Fruit fly (Drosophila melanogaster) whole organism, embryonic: Measurements from ENCODE around the gene Cpr11B.
A peak's percentile ranks its signal among the peaks of the same experiment; 100 is the strongest.

Experiments
- B-H1 ChIP-seq: fragments of 200-800 bp; sonication (Bioruptor generic); IDR thresholded peaks from 3 replicates; pipeline ENCODE4 v1.3.6; 2022; ENCODE audit warnings: missing biosample characterization, missing genetic modification characterization
- Blimp-1 ChIP-seq: fragments of 200-800 bp; sonication (Bioruptor generic); optimal IDR thresholded peaks from 3 replicates; lab custom pipeline; 2018; ENCODE audit warnings: missing biosample characterization, missing genetic modification characterization, mild to moderate bottlenecking, moderate library complexity, missing genetic modification reagents
- CG10274 ChIP-seq: fragments of 200-800 bp; sonication (Bioruptor generic); optimal IDR thresholded peaks from 3 replicates; lab custom pipeline; 2017; ENCODE audit warnings: missing biosample characterization, mild to moderate bottlenecking, missing genetic modification characterization
- CG10959 ChIP-seq: fragments of 200-800 bp; sonication (Bioruptor generic); IDR thresholded peaks from 2 replicates; pipeline ENCODE4 v1.3.6; 2022; ENCODE audit warnings: missing biosample characterization, missing genetic modification characterization
- CG10979 ChIP-seq: fragments of 200-800 bp; sonication (Bioruptor generic); optimal IDR thresholded peaks from 2 replicates; lab custom pipeline; 2018; ENCODE audit warnings: missing biosample characterization, mild to moderate bottlenecking, missing genetic modification characterization, moderate library complexity
- CG11560 ChIP-seq: fragments of 200-800 bp; sonication (Bioruptor generic); IDR thresholded peaks from 3 replicates; pipeline ENCODE4 v1.3.6; 2022; ENCODE audit warnings: missing biosample characterization, missing genetic modification characterization
- CG13894 ChIP-seq: fragments of 200-800 bp; sonication (Bioruptor generic); optimal IDR thresholded peaks from 3 replicates; lab custom pipeline; 2018; ENCODE audit warnings: missing biosample characterization, mild to moderate bottlenecking, missing genetic modification characterization, moderate library complexity
- CG1603 ChIP-seq: fragments of 200-800 bp; sonication (Bioruptor generic); optimal IDR thresholded peaks from 2 replicates; lab custom pipeline; 2019; ENCODE audit warnings: missing biosample characterization, mild to moderate bottlenecking, missing genetic modification characterization, moderate library complexity
- CG17186 ChIP-seq: fragments of 200-800 bp; sonication (Bioruptor generic); optimal IDR thresholded peaks from 3 replicates; lab custom pipeline; 2017; ENCODE audit warnings: missing biosample characterization, missing genetic modification reagents, missing genetic modification characterization
- CG18262 ChIP-seq: fragments of 200-800 bp; optimal IDR thresholded peaks from 3 replicates; lab custom pipeline; 2019; ENCODE audit warnings: missing biosample characterization, mild to moderate bottlenecking, missing genetic modification characterization, moderate library complexity
- CG2116 ChIP-seq: fragments of 200-800 bp; sonication (Bioruptor generic); optimal IDR thresholded peaks from 3 replicates; lab custom pipeline; 2018; ENCODE audit warnings: missing biosample characterization, mild to moderate bottlenecking, missing genetic modification characterization
- CG3407 ChIP-seq: fragments of 200-800 bp; sonication (Bioruptor generic); optimal IDR thresholded peaks from 2 replicates; lab custom pipeline; 2018; ENCODE audit warnings: missing biosample characterization, mild to moderate bottlenecking, missing genetic modification characterization
- CG34376 ChIP-seq: fragments of 200-800 bp; sonication (Bioruptor generic); optimal IDR thresholded peaks from 2 replicates; lab custom pipeline; 2018; ENCODE audit warnings: missing biosample characterization, mild to moderate bottlenecking, missing genetic modification characterization
- CG4617 ChIP-seq: fragments of 200-800 bp; sonication (Bioruptor generic); optimal IDR thresholded peaks from 3 replicates; lab custom pipeline; 2016; ENCODE audit warnings: missing biosample characterization, missing genetic modification characterization, borderline replicate concordance
- CG6272 ChIP-seq: fragments of 200-800 bp; sonication (Bioruptor generic); IDR thresholded peaks from 2 replicates; pipeline ENCODE4 v1.3.6; 2022; ENCODE audit warnings: missing biosample characterization, missing genetic modification characterization
- CG8359 ChIP-seq: fragments of 200-800 bp; sonication (Bioruptor generic); optimal IDR thresholded peaks from 2 replicates; lab custom pipeline; 2017; ENCODE audit warnings: missing biosample characterization, mild to moderate bottlenecking, missing genetic modification characterization, borderline replicate concordance
- CG9437 ChIP-seq: fragments of 200-800 bp; sonication (Bioruptor generic); optimal IDR thresholded peaks from 2 replicates; lab custom pipeline; 2018; ENCODE audit warnings: missing biosample characterization, mild to moderate bottlenecking, missing genetic modification characterization
- CG9727 ChIP-seq: fragments of 200-800 bp; sonication (Bioruptor generic); optimal IDR thresholded peaks from 3 replicates; lab custom pipeline; 2017; ENCODE audit warnings: missing biosample characterization, mild to moderate bottlenecking, missing genetic modification characterization
- Dbx ChIP-seq: fragments of 200-800 bp; sonication (Bioruptor generic); IDR thresholded peaks from 3 replicates; pipeline ENCODE4 v1.3.6; 2022; ENCODE audit warnings: missing biosample characterization, missing genetic modification characterization
- Dp ChIP-seq: fragments of 200-800 bp; sonication (Bioruptor generic); optimal IDR thresholded peaks from 2 replicates; lab custom pipeline; 2018; ENCODE audit warnings: missing biosample characterization, mild to moderate bottlenecking, missing genetic modification characterization, moderate library complexity
- E2f2 ChIP-seq: fragments of 200-800 bp; sonication (Bioruptor generic); IDR thresholded peaks from 2 replicates; pipeline ENCODE4 v1.3.6; 2022; ENCODE audit warnings: missing biosample characterization, missing genetic modification characterization
- Elba2 ChIP-seq: fragments of 200-800 bp; sonication (Bioruptor generic); optimal IDR thresholded peaks from 3 replicates; lab custom pipeline; 2016; ENCODE audit warnings: missing biosample characterization, missing genetic modification characterization
- Gsc ChIP-seq: fragments of 200-800 bp; sonication (Bioruptor generic); IDR thresholded peaks from 2 replicates; pipeline ENCODE4 v1.3.6; 2022; ENCODE audit warnings: missing biosample characterization, missing genetic modification characterization
- Hey ChIP-seq: fragments of 200-800 bp; sonication (Bioruptor generic); optimal IDR thresholded peaks from 3 replicates; lab custom pipeline; 2018; ENCODE audit warnings: missing biosample characterization, mild to moderate bottlenecking, missing genetic modification characterization
- Jarid2 ChIP-seq: fragments of 200-800 bp; sonication (Bioruptor generic); optimal IDR thresholded peaks from 3 replicates; lab custom pipeline; 2017; ENCODE audit warnings: mild to moderate bottlenecking, missing biosample characterization, missing genetic modification reagents, missing genetic modification characterization
- Kr ChIP-seq: fragments of 200-800 bp; sonication (Bioruptor generic); optimal IDR thresholded peaks from 2 replicates; lab custom pipeline; 2017; ENCODE audit warnings: missing biosample characterization, mild to moderate bottlenecking, missing genetic modification characterization
- Lpt ChIP-seq: fragments of >200 bp; optimal IDR thresholded peaks from 2 replicates; lab custom pipeline; 2018; ENCODE audit warnings: missing biosample characterization, missing genetic modification characterization
- NK7.1 ChIP-seq: fragments of 200-800 bp; sonication (Bioruptor generic); optimal IDR thresholded peaks from 3 replicates; lab custom pipeline; 2016; ENCODE audit warnings: missing biosample characterization, missing genetic modification characterization
- Six4 ChIP-seq: fragments of 200-800 bp; sonication (Bioruptor generic); optimal IDR thresholded peaks from 2 replicates; lab custom pipeline; 2016; ENCODE audit warnings: missing biosample characterization, missing genetic modification characterization
- Spps ChIP-seq: fragments of 200-800 bp; sonication (Bioruptor generic); optimal IDR thresholded peaks from 2 replicates; lab custom pipeline; 2018; ENCODE audit warnings: missing biosample characterization, mild to moderate bottlenecking, missing genetic modification characterization
- amos ChIP-seq: fragments of 200-800 bp; sonication (Bioruptor generic); IDR thresholded peaks from 2 replicates; pipeline ENCODE4 v1.3.6; 2022; ENCODE audit warnings: missing biosample characterization, missing genetic modification characterization; ENCODE audit not compliant: partially characterized antibody
- ara ChIP-seq: fragments of 200-800 bp; sonication (Bioruptor generic); IDR thresholded peaks from 2 replicates; pipeline ENCODE4 v1.3.6; 2022; ENCODE audit warnings: missing biosample characterization, missing genetic modification characterization
- ato ChIP-seq: fragments of 200-800 bp; sonication (Bioruptor generic); IDR thresholded peaks from 2 replicates; pipeline ENCODE4 v1.3.6; 2022; ENCODE audit warnings: missing biosample characterization, missing genetic modification characterization; ENCODE audit not compliant: partially characterized antibody
- cwo ChIP-seq: fragments of 200-800 bp; sonication (Bioruptor generic); optimal IDR thresholded peaks from 3 replicates; lab custom pipeline; 2017; ENCODE audit warnings: missing biosample characterization, missing genetic modification characterization, mild to moderate bottlenecking, moderate library complexity, missing genetic modification reagents
- da ChIP-seq: fragments of 200-800 bp; sonication (Bioruptor generic); optimal IDR thresholded peaks from 2 replicates; lab custom pipeline; 2016; ENCODE audit warnings: missing biosample characterization, missing genetic modification characterization
- danr ChIP-seq: fragments of 200-800 bp; sonication (Bioruptor generic); IDR thresholded peaks from 2 replicates; pipeline ENCODE4 v1.3.6; 2022; ENCODE audit warnings: missing biosample characterization, missing genetic modification characterization
- fd96Cb ChIP-seq: fragments of 200-800 bp; sonication (Bioruptor generic); optimal IDR thresholded peaks from 2 replicates; lab custom pipeline; 2018; ENCODE audit warnings: missing biosample characterization, mild to moderate bottlenecking, missing genetic modification characterization, moderate library complexity
- nerfin-1 ChIP-seq: fragments of 200-800 bp; sonication (Bioruptor generic); optimal IDR thresholded peaks from 3 replicates; lab custom pipeline; 2019; ENCODE audit warnings: missing biosample characterization, mild to moderate bottlenecking, missing genetic modification characterization, moderate library complexity
- oc ChIP-seq: fragments of 200-800 bp; sonication (Bioruptor generic); optimal IDR thresholded peaks from 2 replicates; lab custom pipeline; 2018; ENCODE audit warnings: missing biosample characterization, mild to moderate bottlenecking, missing genetic modification characterization, moderate library complexity
- odd ChIP-seq: fragments of 200-800 bp; sonication (Bioruptor generic); optimal IDR thresholded peaks from 2 replicates; lab custom pipeline; 2017; ENCODE audit warnings: missing biosample characterization, mild to moderate bottlenecking, missing genetic modification characterization
- onecut ChIP-seq: fragments of 200-800 bp; sonication (Bioruptor generic); IDR thresholded peaks from 2 replicates; pipeline ENCODE4 v1.3.6; 2022; ENCODE audit warnings: missing biosample characterization, missing genetic modification characterization
- pnt ChIP-seq: fragments of 200-800 bp; sonication (Bioruptor generic); optimal IDR thresholded peaks from 3 replicates; lab custom pipeline; 2016; ENCODE audit warnings: missing biosample characterization, missing genetic modification characterization
- ro ChIP-seq: fragments of 200-800 bp; sonication (Bioruptor generic); IDR thresholded peaks from 2 replicates; pipeline ENCODE4 v1.3.6; 2022; ENCODE audit warnings: missing biosample characterization, missing genetic modification characterization
- sob ChIP-seq: fragments of 200-800 bp; sonication (Bioruptor generic); IDR thresholded peaks from 2 replicates; pipeline ENCODE4 v1.3.6; 2022; ENCODE audit warnings: missing biosample characterization, missing genetic modification characterization
- ssp ChIP-seq: fragments of 200-800 bp; sonication (Bioruptor generic); IDR thresholded peaks from 2 replicates; pipeline ENCODE4 v1.3.6; 2022; ENCODE audit warnings: missing biosample characterization, missing genetic modification characterization
- ttk ChIP-seq: fragments of 200-800 bp; sonication (Bioruptor generic); IDR thresholded peaks from 2 replicates; pipeline ENCODE4 v2.1.2; 2022; ENCODE audit warnings: missing biosample characterization, missing genetic modification characterization
- unc-4 ChIP-seq: fragments of 200-800 bp; sonication (Bioruptor generic); IDR thresholded peaks from 2 replicates; pipeline ENCODE4 v1.3.6; 2022; ENCODE audit warnings: missing biosample characterization, missing genetic modification characterization; ENCODE audit not compliant: partially characterized antibody
- vvl ChIP-seq: fragments of 200-800 bp; sonication (Bioruptor generic); IDR thresholded peaks from 2 replicates; pipeline ENCODE4 v1.3.6; 2022; ENCODE audit warnings: missing biosample characterization, missing genetic modification characterization
- wek ChIP-seq: fragments of 200-800 bp; sonication (Bioruptor generic); optimal IDR thresholded peaks from 3 replicates; lab custom pipeline; 2018; ENCODE audit warnings: missing biosample characterization, mild to moderate bottlenecking, missing genetic modification characterization, moderate library complexity

Gene Cpr11B

DNA sequence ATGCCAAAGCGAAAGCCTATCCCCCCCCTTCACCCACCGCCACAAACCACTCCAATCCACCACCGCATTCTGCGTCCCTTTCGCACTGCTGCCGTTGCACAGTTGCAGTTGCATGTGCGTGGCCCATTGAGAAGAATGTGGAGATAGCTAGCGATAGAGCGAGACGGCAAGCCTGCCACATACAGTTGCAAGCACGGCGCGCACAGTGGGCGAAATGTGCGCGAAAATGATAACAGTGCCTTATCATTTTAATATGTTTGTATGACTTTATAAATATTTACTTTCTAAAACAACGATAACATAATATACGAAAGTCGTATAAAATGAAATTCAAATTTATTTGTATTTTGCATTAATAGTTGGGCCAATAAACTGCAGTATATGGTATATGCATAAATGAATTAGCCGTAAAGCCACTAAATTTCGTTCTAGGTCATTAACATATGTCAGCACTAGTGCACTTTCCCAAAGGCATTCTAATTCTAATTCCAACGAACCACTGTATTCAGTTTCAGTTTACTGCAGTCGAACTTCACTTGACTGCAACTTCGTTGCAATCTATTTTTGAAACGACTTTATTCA, 23.0 kb downstream of the Cpr11B start (continued):
- no peak for TF ChIP-seq NK7.1
- TF ChIP-seq B-H1 (GFP tag; lab: Robert Waterston, UW), result peak; percentile 20; the same call in 1 of the 3 replicates
- TF ChIP-seq Jarid2 (GFP tag; lab: Kevin White, UChicago), result peak; percentile 6
- no peak for TF ChIP-seq ato (GFP tag; lab: Robert Waterston, UW)
- TF ChIP-seq Spps (tag; lab: Kevin White, UChicago), result peak; percentile 82
- no peak; the same call in 1 of the 2 replicates for TF ChIP-seq ro (GFP tag; lab: Robert Waterston, UW)
- peak; percentile 66 for TF ChIP-seq vvl (GFP tag; lab: Robert Waterston, UW)
- TF ChIP-seq wek (GFP tag; lab: Kevin White, UChicago), result no peak
- TF ChIP-seq ttk (GFP tag; lab: Robert Waterston, UW), result no peak
- TF ChIP-seq CG18262, result peak; percentile 92
- TF ChIP-seq CG4617 (GFP tag; lab: Kevin White, UChicago), result peak; percentile 14
- peak; percentile 26; the same call in 1 of the 2 replicates for TF ChIP-seq Gsc (GFP tag; lab: Robert Waterston, UW)
- TF ChIP-seq ssp (GFP tag; lab: Robert Waterston, UW), result 0 out of 2 replicates have a peak, but pooled peaks have one; percentile 19
- TF ChIP-seq unc-4 (GFP tag; lab: Robert Waterston, UW), result no peak
- TF ChIP-seq da, result no peak
- peak; percentile 67 for TF ChIP-seq nerfin-1 (tag; lab: Kevin White, UChicago)
- TF ChIP-seq CG10274 (GFP tag; lab: Kevin White, UChicago), result peak; percentile 18
- no peak for TF ChIP-seq Hey (tag; lab: Kevin White, UChicago)
- no peak for TF ChIP-seq cwo (GFP tag; lab: Kevin White, UChicago)
- 0 out of 2 replicates have a peak, but pooled peaks have one; percentile 35 for TF ChIP-seq danr
- peak; percentile 77 for TF ChIP-seq CG1603
- TF ChIP-seq onecut (GFP tag; lab: Robert Waterston, UW), result no peak; the same call in 1 of the 2 replicates
- TF ChIP-seq Blimp-1, result peak; percentile 81
- peak; percentile 70 for TF ChIP-seq CG8359
- TF ChIP-seq Dbx (GFP tag; lab: Robert Waterston, UW), result no peak
- no peak for TF ChIP-seq sob (GFP tag; lab: Robert Waterston, UW)
- TF ChIP-seq E2f2 (GFP tag; lab: Robert Waterston, UW), result peak; percentile 18; the same call in 1 of the 2 replicates
- peak; percentile 55 for TF ChIP-seq CG9437 (GFP tag; lab: Kevin White, UChicago)
- peak; percentile 83 for TF ChIP-seq CG9727
- peak; percentile 32; the same call in 1 of the 2 replicates for TF ChIP-seq ara (GFP tag; lab: Robert Waterston, UW)
- TF ChIP-seq Six4 (GFP tag; lab: Kevin White, UChicago), result peak; percentile 72
- TF ChIP-seq Dp (GFP tag; lab: Kevin White, UChicago), result no peak
- TF ChIP-seq CG6272 (GFP tag; lab: Robert Waterston, UW), result no peak
- TF ChIP-seq CG11560 (tag; lab: Robert Waterston, UW), result no peak
- no peak for TF ChIP-seq Lpt (GFP tag; lab: Kevin White, UChicago)
- TF ChIP-seq Kr (GFP tag; lab: Kevin White, UChicago), result peak; percentile 38
- TF ChIP-seq CG17186, result peak; percentile 49
- peak; percentile 49 for TF ChIP-seq odd
- TF ChIP-seq CG10959 (GFP tag; lab: Robert Waterston, UW), result no peak; the same call in none of the 2 replicates
- TF ChIP-seq fd96Cb (tag; lab: Kevin White, UChicago), result peak; percentile 80
- TF ChIP-seq Elba2 (GFP tag; lab: Kevin White, UChicago), result peak; percentile 3
- peak; percentile 36 for TF ChIP-seq CG2116 (GFP tag; lab: Kevin White, UChicago)
- peak; percentile 72 for TF ChIP-seq CG3407 (GFP tag; lab: Kevin White, UChicago)
- no peak for TF ChIP-seq CG13894 (tag; lab: Kevin White, UChicago)
- no peak for TF ChIP-seq CG34376 (GFP tag; lab: Kevin White, UChicago)
- TF ChIP-seq oc (tag; lab: Kevin White, UChicago), result peak; percentile 25
- no peak for TF ChIP-seq pnt (GFP tag; lab: Kevin White, UChicago)
- TF ChIP-seq amos, result no peak
- TF ChIP-seq CG10979 (tag; lab: Kevin White, UChicago), result peak; percentile 90
